Fruit fly (Drosophila melanogaster): ENCODE data around the gene Raf.

DNA sequence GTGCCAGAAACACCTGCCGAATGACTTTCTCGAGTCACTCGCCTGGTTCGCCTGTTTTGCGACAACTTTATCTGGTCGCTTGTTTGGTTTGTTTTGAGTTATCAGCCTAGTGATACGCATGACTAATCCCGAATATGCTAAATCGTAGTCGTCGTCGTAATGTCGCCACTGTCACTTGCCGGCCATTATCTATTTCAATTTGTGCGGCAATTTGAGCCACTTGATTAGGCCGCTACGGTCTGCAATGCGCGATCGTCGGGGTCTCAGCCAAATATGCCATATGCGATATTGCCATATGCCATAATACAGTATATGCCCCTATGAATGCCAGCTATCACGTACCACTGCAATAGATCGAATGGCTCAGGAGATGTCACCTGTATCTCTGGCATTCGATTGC is 57.6 kb downstream of the Raf start:
- no peak for TF ChIP-seq Eip75B (GFP tag; optimal IDR thresholded peaks at IDR 0.05)
- TF ChIP-seq Sox15 (GFP tag; optimal IDR thresholded peaks at IDR 0.05): no peak
- TF ChIP-seq Ets96B (tag; optimal IDR thresholded peaks at IDR 0.05): no peak
- TF ChIP-seq Blimp-1 (GFP tag; optimal IDR thresholded peaks at IDR 0.05): no peak
- TF ChIP-seq lz (GFP tag; optimal IDR thresholded peaks at IDR 0.05): no peak
- no peak for TF ChIP-seq eg (GFP tag; IDR thresholded peaks at IDR 0.05)
